Worm (Caenorhabditis elegans) whole organism, L1 larva: ENCODE data around the gene C39B10.4.

ENCODE experiments used
- C04F5.9 ChIP-seq: sonication (generic microtip); optimal IDR thresholded peaks from 2 replicates; lab custom pipeline; 2016; ENCODE audit warnings: missing genetic modification characterization, missing compliant biosample characterization
- C16A3.4 ChIP-seq: fragments of 150-350 bp; optimal IDR thresholded peaks from 2 replicates; lab custom pipeline; 2014; ENCODE audit warnings: missing biosample characterization, missing genetic modification characterization
- F16B12.6 ChIP-seq: fragments of 150-350 bp; optimal IDR thresholded peaks from 2 replicates; lab custom pipeline; 2014; ENCODE audit warnings: missing biosample characterization, missing genetic modification characterization
- Y116A8C.19 ChIP-seq: sonication (generic microtip); optimal IDR thresholded peaks from 2 replicates; lab custom pipeline; 2016; ENCODE audit warnings: missing compliant biosample characterization, missing genetic modification characterization, borderline replicate concordance
- aly-2 ChIP-seq: fragments of 150-350 bp; optimal IDR thresholded peaks from 2 replicates; lab custom pipeline; 2014; ENCODE audit warnings: missing biosample characterization, missing genetic modification characterization
- blmp-1 ChIP-seq: fragments of 150-350 bp; optimal IDR thresholded peaks from 2 replicates; lab custom pipeline; 2014; ENCODE audit warnings: missing biosample characterization, missing genetic modification characterization
- ceh-63 ChIP-seq: fragments of 200-800 bp; sonication (Bioruptor generic); optimal IDR thresholded peaks from 2 replicates; lab custom pipeline; 2018; ENCODE audit warnings: mild to moderate bottlenecking, missing genetic modification characterization, missing compliant biosample characterization
- ceh-8 ChIP-seq: fragments of 200-800 bp; sonication (Bioruptor generic); optimal IDR thresholded peaks from 2 replicates; lab custom pipeline; 2018; ENCODE audit warnings: mild to moderate bottlenecking, missing genetic modification characterization, moderate library complexity, missing compliant biosample characterization
- dpl-1 ChIP-seq, 3 experiments: fragments of 150-350 bp in 2 of 3; sonication (generic microtip) in 1 of 3; optimal IDR thresholded peaks; 2 replicates each; lab custom pipeline; 2014 to 2017; ENCODE audit warnings: missing biosample characterization in 3 of 3, missing genetic modification characterization in 3 of 3, missing genetic modification reagents in 3 of 3
- dsc-1 ChIP-seq: sonication (generic microtip); optimal IDR thresholded peaks from 2 replicates; lab custom pipeline; 2016; ENCODE audit warnings: mild to moderate bottlenecking, missing genetic modification characterization, missing compliant biosample characterization
- efl-1 ChIP-seq, 4 experiments: fragments of 150-350 bp; optimal IDR thresholded peaks in 3 of 4; peaks in 1 of 4; 1 replicate in 1 of 4; 2 replicates in 3 of 4; lab custom pipeline; 2014; ENCODE audit warnings: missing biosample characterization in 2 of 4, missing genetic modification characterization in 2 of 4, missing genetic modification reagents in 2 of 4
- egl-27 ChIP-seq, 2 experiments: fragments of 150-350 bp in 1 of 2; sonication (generic microtip); optimal IDR thresholded peaks; 3 replicates each; lab custom pipeline; 2017 to 2018; ENCODE audit warnings: missing biosample characterization in 2 of 2, missing genetic modification characterization in 2 of 2, missing genetic modification reagents in 2 of 2
- elt-3 ChIP-seq, 6 experiments: fragments of 150-350 bp in 1 of 6; sonication (generic microtip); optimal IDR thresholded peaks; 2 replicates each; lab custom pipeline; 2017 to 2018; ENCODE audit warnings: missing biosample characterization in 6 of 6, missing genetic modification characterization in 6 of 6, inconsistent platforms in 1 of 6
- fkh-10 ChIP-seq: sonication (generic microtip); optimal IDR thresholded peaks from 2 replicates; lab custom pipeline; 2017; ENCODE audit warnings: missing biosample characterization, missing genetic modification reagents, missing genetic modification characterization
- fkh-4 ChIP-seq: sonication (generic microtip); optimal IDR thresholded peaks from 2 replicates; lab custom pipeline; 2016; ENCODE audit warnings: missing compliant biosample characterization, missing genetic modification characterization, borderline replicate concordance
- fkh-8 ChIP-seq: sonication (generic microtip); optimal IDR thresholded peaks from 2 replicates; lab custom pipeline; 2016; ENCODE audit warnings: mild to moderate bottlenecking, missing genetic modification characterization, missing compliant biosample characterization
- fos-1 ChIP-seq: fragments of 150-350 bp; optimal IDR thresholded peaks from 2 replicates; lab custom pipeline; 2014; ENCODE audit warnings: missing biosample characterization, missing genetic modification characterization
- hpl-2 ChIP-seq: fragments of 150-350 bp; optimal IDR thresholded peaks from 2 replicates; lab custom pipeline; 2014; ENCODE audit warnings: missing biosample characterization, missing genetic modification reagents, missing genetic modification characterization
- irx-1 ChIP-seq: sonication (generic microtip); optimal IDR thresholded peaks from 2 replicates; lab custom pipeline; 2016; ENCODE audit warnings: missing genetic modification characterization, missing compliant biosample characterization
- isw-1 ChIP-seq: fragments of 200-800 bp; sonication (Bioruptor generic); IDR thresholded peaks from 2 replicates; pipeline ENCODE4 v1.3.6; 2022; ENCODE audit warnings: missing genetic modification characterization, missing compliant biosample characterization
- jun-1 ChIP-seq: fragments of 150-350 bp; optimal IDR thresholded peaks from 2 replicates; lab custom pipeline; 2014; ENCODE audit warnings: missing biosample characterization, missing genetic modification reagents, missing genetic modification characterization
- lin-13 ChIP-seq: fragments of 150-350 bp; optimal IDR thresholded peaks from 2 replicates; lab custom pipeline; 2014; ENCODE audit warnings: missing biosample characterization, missing genetic modification reagents, missing genetic modification characterization
- lin-35 ChIP-seq, 2 experiments: fragments of 150-350 bp; optimal IDR thresholded peaks; 2 replicates each; lab custom pipeline; 2014; ENCODE audit warnings: missing biosample characterization in 2 of 2, missing genetic modification characterization in 2 of 2, missing genetic modification reagents in 2 of 2
- lin-39 ChIP-seq: fragments of 150-350 bp; optimal IDR thresholded peaks from 2 replicates; lab custom pipeline; 2014; ENCODE audit warnings: missing biosample characterization, missing genetic modification reagents, missing genetic modification characterization
- lir-3 ChIP-seq: sonication (generic microtip); optimal IDR thresholded peaks from 2 replicates; lab custom pipeline; 2016; ENCODE audit warnings: mild to moderate bottlenecking, missing genetic modification characterization, moderate library complexity, missing compliant biosample characterization; ENCODE audit not compliant: poor library complexity
- mab-9 ChIP-seq: fragments of 200-800 bp; sonication (Bioruptor generic); IDR thresholded peaks from 2 replicates; pipeline ENCODE4 v1.3.6; 2022; ENCODE audit warnings: missing genetic modification reagents, missing genetic modification characterization, missing compliant biosample characterization
- mdl-1 ChIP-seq, 2 experiments: fragments of 150-350 bp; optimal IDR thresholded peaks; 2 replicates each; lab custom pipeline; 2014 to 2017; ENCODE audit warnings: missing biosample characterization in 2 of 2, missing genetic modification characterization in 2 of 2, inconsistent platforms in 1 of 2
- mep-1 ChIP-seq: fragments of 150-350 bp; optimal IDR thresholded peaks from 2 replicates; lab custom pipeline; 2014; ENCODE audit warnings: missing biosample characterization, missing genetic modification characterization
- nhr-19 ChIP-seq: fragments of 200-800 bp; sonication (Bioruptor generic); conservative IDR thresholded peaks from 2 replicates; pipeline ENCODE4 v1.3.6; 2022; ENCODE audit warnings: missing genetic modification characterization, missing compliant biosample characterization
- nhr-20 ChIP-seq: sonication (generic microtip); optimal IDR thresholded peaks from 2 replicates; lab custom pipeline; 2016; ENCODE audit warnings: mild to moderate bottlenecking, missing genetic modification characterization, missing compliant biosample characterization
- nhr-237 ChIP-seq: fragments of 150-350 bp; optimal IDR thresholded peaks from 2 replicates; lab custom pipeline; 2014; ENCODE audit warnings: missing biosample characterization, missing genetic modification characterization
- nhr-28 ChIP-seq: fragments of 150-350 bp; optimal IDR thresholded peaks from 2 replicates; lab custom pipeline; 2014; ENCODE audit warnings: missing biosample characterization, missing genetic modification characterization
- nhr-47 ChIP-seq: sonication (generic microtip); optimal IDR thresholded peaks from 2 replicates; lab custom pipeline; 2016; ENCODE audit warnings: mild to moderate bottlenecking, missing genetic modification characterization, moderate library complexity, missing compliant biosample characterization
- nhr-76 ChIP-seq: sonication (generic microtip); optimal IDR thresholded peaks from 2 replicates; lab custom pipeline; 2017; ENCODE audit warnings: missing biosample characterization, missing genetic modification characterization
- nhr-77 ChIP-seq: fragments of 150-350 bp; optimal IDR thresholded peaks from 2 replicates; lab custom pipeline; 2014; ENCODE audit warnings: missing biosample characterization, missing genetic modification characterization
- nhr-85 ChIP-seq: sonication (generic microtip); peaks from one replicate; lab custom pipeline; 2016; ENCODE audit warnings: missing genetic modification characterization, inconsistent platforms, missing compliant biosample characterization
- pag-3 ChIP-seq: sonication (generic microtip); optimal IDR thresholded peaks from 2 replicates; lab custom pipeline; 2017; ENCODE audit warnings: missing genetic modification characterization, mild to moderate bottlenecking, missing compliant biosample characterization, antibody characterized with exemption, borderline replicate concordance; ENCODE audit not compliant: insufficient read depth
- pax-3 ChIP-seq: fragments of 200-800 bp; sonication (Bioruptor generic); optimal IDR thresholded peaks from 2 replicates; lab custom pipeline; 2018; ENCODE audit warnings: mild to moderate bottlenecking, missing genetic modification characterization, moderate library complexity, missing compliant biosample characterization
- pqm-1 ChIP-seq: sonication (generic microtip); optimal IDR thresholded peaks from 3 replicates; lab custom pipeline; 2017; ENCODE audit warnings: missing biosample characterization, missing genetic modification characterization
- skn-1 ChIP-seq: fragments of 150-350 bp; optimal IDR thresholded peaks from 2 replicates; lab custom pipeline; 2014; ENCODE audit warnings: missing biosample characterization, missing genetic modification characterization
- snpc-4 ChIP-seq: fragments of 150-350 bp; optimal IDR thresholded peaks from 2 replicates; lab custom pipeline; 2014; ENCODE audit warnings: missing biosample characterization, missing genetic modification characterization
- snu-23 ChIP-seq: sonication (generic microtip); optimal IDR thresholded peaks from 2 replicates; lab custom pipeline; 2016; ENCODE audit warnings: missing genetic modification characterization, missing compliant biosample characterization
- sup-37 ChIP-seq: fragments of 200-800 bp; sonication (Bioruptor generic); optimal IDR thresholded peaks from 2 replicates; lab custom pipeline; 2018; ENCODE audit warnings: mild to moderate bottlenecking, missing genetic modification characterization, missing compliant biosample characterization
- swsn-7 ChIP-seq: sonication (generic microtip); optimal IDR thresholded peaks from 2 replicates; lab custom pipeline; 2016; ENCODE audit warnings: missing genetic modification characterization, missing compliant biosample characterization
- unc-130 ChIP-seq: fragments of 150-350 bp; optimal IDR thresholded peaks from 2 replicates; lab custom pipeline; 2017; ENCODE audit warnings: missing biosample characterization, missing genetic modification characterization, inconsistent platforms
- unc-30 ChIP-seq: sonication (generic microtip); optimal IDR thresholded peaks from 2 replicates; lab custom pipeline; 2017; ENCODE audit warnings: missing biosample characterization, missing genetic modification characterization
- unc-98 ChIP-seq: fragments of 200-800 bp; sonication (Bioruptor generic); IDR thresholded peaks from 2 replicates; pipeline ENCODE4 v1.3.6; 2022; ENCODE audit warnings: missing genetic modification characterization, missing compliant biosample characterization
- xbp-1 ChIP-seq: sonication (generic microtip); optimal IDR thresholded peaks from 2 replicates; lab custom pipeline; 2016; ENCODE audit warnings: missing genetic modification characterization, missing compliant biosample characterization
- zip-4 ChIP-seq: fragments of 200-800 bp; sonication (Bioruptor generic); optimal IDR thresholded peaks from 2 replicates; lab custom pipeline; 2018; ENCODE audit warnings: mild to moderate bottlenecking, missing genetic modification characterization, moderate library complexity, missing compliant biosample characterization
- ztf-11 ChIP-seq, 2 experiments: sonication (generic microtip); optimal IDR thresholded peaks; 2 replicates each; lab custom pipeline; 2016 to 2017; ENCODE audit warnings: missing genetic modification characterization in 2 of 2, missing biosample characterization in 1 of 2, missing compliant biosample characterization in 1 of 2

The C39B10.4 gene

DNA sequence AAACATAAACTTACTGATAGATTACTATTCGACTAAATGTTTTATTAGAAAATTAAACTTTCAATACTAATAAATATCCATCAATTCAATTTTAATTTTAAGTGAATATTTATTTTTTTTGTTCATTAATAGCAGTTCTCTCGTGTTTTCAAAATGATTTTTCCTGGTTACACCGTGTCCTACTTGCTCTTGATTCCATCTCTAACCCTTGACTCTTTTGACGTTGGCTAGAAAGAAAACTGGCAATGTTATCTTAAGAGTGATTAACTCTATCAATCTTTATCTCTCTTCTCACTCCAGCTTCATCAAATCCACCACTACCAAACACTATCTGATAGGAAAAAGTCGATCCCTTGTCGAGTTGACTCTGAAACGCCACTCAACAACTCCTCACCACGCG, 32.4 kb upstream of the C39B10.4 start, which contains the start of gene acr-8:
TSS of gene acr-8 (plus strand) at position 301 of the 400 bp plus-strand sequence.
- TF ChIP-seq nhr-85 (tag; lab: Kevin White, UChicago) (peak; percentile 13), pag-3 (tag; lab: Kevin White, UChicago) (no peak), nhr-237 (tag; lab: Kevin White, UChicago) (no peak), ceh-8 (GFP tag; lab: Kevin White, UChicago) (no peak)

DNA sequence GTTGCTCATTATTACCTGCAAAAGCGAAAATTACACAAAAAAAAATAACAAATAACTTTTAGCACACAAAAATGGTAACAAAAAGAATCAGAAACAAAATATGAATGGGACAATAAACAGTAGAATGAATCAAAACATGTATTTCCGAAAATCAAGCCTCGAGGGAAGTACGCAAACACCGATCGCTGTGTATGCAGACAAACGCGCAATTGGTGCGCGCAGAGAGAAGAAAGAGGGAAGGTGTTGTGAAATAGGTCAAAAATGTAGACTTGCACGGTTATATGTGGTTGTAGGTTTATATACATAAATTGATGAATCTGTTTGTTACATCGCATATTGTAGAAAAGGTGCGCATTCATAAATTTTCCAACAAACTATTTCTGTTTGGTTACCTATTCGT, 25.1 kb upstream of the C39B10.4 start, which contains the start of gene cdk-11.2:
TSS of gene cdk-11.2 (minus strand) at position 23 of the 400 bp plus-strand sequence.
- TF ChIP-seq ztf-11 (tag; optimal IDR thresholded peaks at IDR 0.05; lab: Kevin White, UChicago), result peak in 1 of 2 experiments; percentile 3
- TF ChIP-seq fkh-4 (tag; lab: Kevin White, UChicago), result no peak
- TF ChIP-seq Y116A8C.19 (tag; lab: Kevin White, UChicago), result no peak
- no peak for TF ChIP-seq snpc-4 (tag; lab: Kevin White, UChicago)
- TF ChIP-seq nhr-77, result peak; percentile 37
- TF ChIP-seq unc-30 (tag; lab: Kevin White, UChicago), result no peak
- no peak for TF ChIP-seq egl-27 (tag; optimal IDR thresholded peaks at IDR 0.05; lab: Kevin White, UChicago)
- no peak for TF ChIP-seq unc-98 (GFP tag; lab: Robert Waterston, UW)
- no peak for TF ChIP-seq ceh-63 (GFP tag; lab: Kevin White, UChicago)
- TF ChIP-seq pqm-1 (tag; lab: Kevin White, UChicago), result no peak
- no peak for TF ChIP-seq nhr-76 (tag; lab: Kevin White, UChicago)
- TF ChIP-seq lin-35 (GFP tag; optimal IDR thresholded peaks at IDR 0.05; lab: Kevin White, UChicago), result peak; percentile 43 to 77
- no peak for TF ChIP-seq C04F5.9 (tag; lab: Kevin White, UChicago)
- peak; percentile 35 to 63 (median 40) for TF ChIP-seq dpl-1 (GFP tag; optimal IDR thresholded peaks at IDR 0.05; lab: Kevin White, UChicago)
- TF ChIP-seq snu-23, result peak; percentile 80
- peak; percentile 85 for TF ChIP-seq skn-1 (tag; lab: Kevin White, UChicago)
- TF ChIP-seq isw-1 (GFP tag; lab: Robert Waterston, UW), result peak; percentile 21; the same call in 1 of the 2 replicates
- TF ChIP-seq F16B12.6 (tag; lab: Kevin White, UChicago), result peak; percentile 97
- peak; percentile 12 for TF ChIP-seq fkh-8 (tag; lab: Kevin White, UChicago)
- TF ChIP-seq jun-1 (tag; lab: Kevin White, UChicago), result peak; percentile 32
- TF ChIP-seq irx-1, result peak; percentile 29
- TF ChIP-seq aly-2, result no peak
- peak; percentile 55 to 61 for TF ChIP-seq efl-1 (optimal IDR thresholded peaks at IDR 0.05; lab: Kevin White, UChicago)
- peak; percentile 34 to 91 for TF ChIP-seq efl-1 (GFP tag; optimal IDR thresholded peaks at IDR 0.05 in 1 of 2; lab: Kevin White, UChicago)
- TF ChIP-seq lin-13 (GFP tag; lab: Kevin White, UChicago), result no peak
- TF ChIP-seq mep-1, result peak; percentile 90
- peak; percentile 55 for TF ChIP-seq nhr-19
- no peak for TF ChIP-seq nhr-28 (tag; lab: Kevin White, UChicago)
- TF ChIP-seq zip-4 (GFP tag; lab: Kevin White, UChicago), result peak; percentile 73
- no peak for TF ChIP-seq pax-3 (tag; lab: Kevin White, UChicago)
- TF ChIP-seq mdl-1 (tag; optimal IDR thresholded peaks at IDR 0.05; lab: Kevin White, UChicago), result peak in 1 of 2 experiments; percentile 47
- TF ChIP-seq nhr-20 (tag; lab: Kevin White, UChicago), result peak; percentile 68
- TF ChIP-seq xbp-1 (tag; lab: Kevin White, UChicago), result peak; percentile 52
- peak; percentile 70 for TF ChIP-seq C16A3.4 (tag; lab: Kevin White, UChicago)
- TF ChIP-seq hpl-2 (GFP tag; lab: Kevin White, UChicago), result no peak
- no peak for TF ChIP-seq fkh-10 (GFP tag; lab: Kevin White, UChicago)
- TF ChIP-seq pag-3 (tag; lab: Kevin White, UChicago), result no peak
- TF ChIP-seq unc-130 (tag; lab: Kevin White, UChicago), result peak; percentile 52
- no peak for TF ChIP-seq sup-37 (GFP tag; lab: Kevin White, UChicago)
- peak; percentile 70 for TF ChIP-seq swsn-7 (tag; lab: Kevin White, UChicago)
- peak in 2 of 6 experiments; percentile 39 to 41 for TF ChIP-seq elt-3 (tag; optimal IDR thresholded peaks at IDR 0.05; lab: Kevin White, UChicago)
- no peak for TF ChIP-seq mab-9
- TF ChIP-seq nhr-47 (tag; lab: Kevin White, UChicago), result peak; percentile 60
- TF ChIP-seq lin-39 (tag; lab: Kevin White, UChicago), result no peak
- no peak for TF ChIP-seq dsc-1
- TF ChIP-seq blmp-1 (tag; lab: Kevin White, UChicago), result peak; percentile 79
- TF ChIP-seq fos-1, result peak; percentile 18
- peak; percentile 15 for TF ChIP-seq lir-3 (tag; lab: Kevin White, UChicago)
